Fruit fly (Drosophila melanogaster): ENCODE results near the gene CG43221.

CG43221 gene

dm6 chr2L:17465915-17466677 lies 19.5 kb upstream of the CG43221 start (continued):
- peak; percentile 90 for TF ChIP-seq Hr4 (GFP tag; optimal IDR thresholded peaks at IDR 0.05)
- TF ChIP-seq CG8119 (GFP tag; IDR thresholded peaks at IDR 0.05), result peak; percentile 88
- TF ChIP-seq pdm3 (GFP tag; optimal IDR thresholded peaks at IDR 0.05), result peak; percentile 81
- peak; percentile 91 for TF ChIP-seq net (GFP tag; optimal IDR thresholded peaks at IDR 0.05)
- TF ChIP-seq CG3919 (GFP tag; optimal IDR thresholded peaks at IDR 0.05), result peak; percentile 84
- TF ChIP-seq acj6 (GFP tag; optimal IDR thresholded peaks at IDR 0.05), result peak; percentile 80
- TF ChIP-seq Blimp-1 (GFP tag; optimal IDR thresholded peaks at IDR 0.05), result no peak
- peak; percentile 94 for TF ChIP-seq Eip78C (GFP tag)
- TF ChIP-seq dac (GFP tag; optimal IDR thresholded peaks at IDR 0.05), result peak; percentile 31
- peak; percentile 91 for TF ChIP-seq CG15336 (GFP tag; IDR thresholded peaks at IDR 0.05)
- peak; percentile 52 for TF ChIP-seq Sox102F (GFP tag; optimal IDR thresholded peaks at IDR 0.05)
- peak; percentile 79 for TF ChIP-seq CG11294 (GFP tag; IDR thresholded peaks at IDR 0.05)
- TF ChIP-seq vri (GFP tag; optimal IDR thresholded peaks at IDR 0.05), result no peak
- peak; percentile 55 for TF ChIP-seq cyc (GFP tag; optimal IDR thresholded peaks at IDR 0.05)
- TF ChIP-seq fkh (GFP tag; optimal IDR thresholded peaks at IDR 0.05), result no peak
- TF ChIP-seq fd59A (GFP tag; optimal IDR thresholded peaks at IDR 0.05), result peak; percentile 73
- peak; percentile 82 for TF ChIP-seq Gug (GFP tag; IDR thresholded peaks at IDR 0.05)
- peak; percentile 80 for TF ChIP-seq Sox14 (GFP tag; optimal IDR thresholded peaks at IDR 0.05)
- TF ChIP-seq OdsH (GFP tag; optimal IDR thresholded peaks at IDR 0.05), result peak; percentile 76
- TF ChIP-seq CG6808 (GFP tag; optimal IDR thresholded peaks at IDR 0.05), result peak; percentile 68
- peak; percentile 50 for TF ChIP-seq CG8319 (GFP tag; optimal IDR thresholded peaks at IDR 0.05)
- no peak for TF ChIP-seq fd85E (GFP tag; optimal IDR thresholded peaks at IDR 0.05)
- TF ChIP-seq eg (GFP tag; IDR thresholded peaks at IDR 0.05), result peak; percentile 89
- TF ChIP-seq CG7368 (GFP tag; optimal IDR thresholded peaks at IDR 0.05), result peak; percentile 57
- TF ChIP-seq Smox (GFP tag; optimal IDR thresholded peaks at IDR 0.05), result no peak
- TF ChIP-seq Hr39 (GFP tag; optimal IDR thresholded peaks at IDR 0.05), result peak; percentile 53
- peak; percentile 85 for TF ChIP-seq CG32006 (GFP tag; optimal IDR thresholded peaks at IDR 0.05)
- TF ChIP-seq CG10631 (GFP tag; optimal IDR thresholded peaks at IDR 0.05), result peak; percentile 88
- peak; percentile 23 for TF ChIP-seq Sox15 (GFP tag; optimal IDR thresholded peaks at IDR 0.05)
- TF ChIP-seq lz (GFP tag; optimal IDR thresholded peaks at IDR 0.05), result peak; percentile 54
- TF ChIP-seq svp (GFP tag), result no peak
- peak; percentile 78 for TF ChIP-seq CG1621 (tag; optimal IDR thresholded peaks at IDR 0.05)
- TF ChIP-seq salr (GFP tag; optimal IDR thresholded peaks at IDR 0.05), result peak; percentile 47 to 75
- peak; percentile 79 for TF ChIP-seq Eip75B (GFP tag; optimal IDR thresholded peaks at IDR 0.05)
- TF ChIP-seq CG8632 (GFP tag; optimal IDR thresholded peaks at IDR 0.05), result peak; percentile 69
- peak; percentile 49 for TF ChIP-seq CG31627 (GFP tag; optimal IDR thresholded peaks at IDR 0.05)
- TF ChIP-seq Lpt (GFP tag; optimal IDR thresholded peaks at IDR 0.05), result peak; percentile 82
- TF ChIP-seq esn (GFP tag; optimal IDR thresholded peaks at IDR 0.05), result peak; percentile 61
- peak; percentile 79 for TF ChIP-seq CG3032 (tag; optimal IDR thresholded peaks at IDR 0.05)
- TF ChIP-seq CG6792 (GFP tag; optimal IDR thresholded peaks at IDR 0.05), result peak; percentile 71
- peak; percentile 50 for TF ChIP-seq topi (GFP tag; optimal IDR thresholded peaks at IDR 0.05)
- TF ChIP-seq CG6163 (GFP tag; IDR thresholded peaks at IDR 0.05), result peak; percentile 91; the same call in 2 of the 3 replicates
- peak; percentile 22 for TF ChIP-seq Ets21C (GFP tag; optimal IDR thresholded peaks at IDR 0.05)
- peak; percentile 64 for TF ChIP-seq spab (GFP tag; optimal IDR thresholded peaks at IDR 0.05)
- TF ChIP-seq Ets96B (tag; optimal IDR thresholded peaks at IDR 0.05), result peak; percentile 84
- TF ChIP-seq CG6854 (GFP tag; optimal IDR thresholded peaks at IDR 0.05), result no peak
